Worm (Caenorhabditis elegans) whole organism, late embryonic: ENCODE measurements around the gene alh-5.

ENCODE experiments used
- C08G9.2 ChIP-seq: sonication (generic microtip); optimal IDR thresholded peaks from 2 replicates; lab custom pipeline; 2016; ENCODE audit warnings: mild to moderate bottlenecking, missing genetic modification characterization, moderate library complexity, missing compliant biosample characterization
- C38D4.7 ChIP-seq: fragments of 200-800 bp; sonication (Bioruptor generic); optimal IDR thresholded peaks from 2 replicates; lab custom pipeline; 2018; ENCODE audit warnings: mild to moderate bottlenecking, missing genetic modification characterization, moderate library complexity, missing compliant biosample characterization
- K09A11.1 ChIP-seq: sonication (generic microtip); optimal IDR thresholded peaks from 2 replicates; lab custom pipeline; 2017; ENCODE audit warnings: antibody characterized with exemption, mild to moderate bottlenecking, missing genetic modification characterization, missing compliant biosample characterization; ENCODE audit not compliant: insufficient read depth
- Y22D7AL.16 ChIP-seq: sonication (generic microtip); optimal IDR thresholded peaks from 2 replicates; lab custom pipeline; 2016; ENCODE audit warnings: missing genetic modification characterization, missing compliant biosample characterization
- ama-1 ChIP-seq: fragments of 150-350 bp; optimal IDR thresholded peaks from 2 replicates; lab custom pipeline; 2014
- ceh-18 ChIP-seq: sonication (generic microtip); optimal IDR thresholded peaks from 2 replicates; lab custom pipeline; 2016; ENCODE audit warnings: missing genetic modification characterization, missing compliant biosample characterization
- ceh-19 ChIP-seq: fragments of 200-800 bp; sonication (Bioruptor generic); optimal IDR thresholded peaks from 2 replicates; lab custom pipeline; 2018; ENCODE audit warnings: mild to moderate bottlenecking, missing genetic modification characterization, missing compliant biosample characterization
- ceh-2 ChIP-seq: sonication (generic microtip); optimal IDR thresholded peaks from 2 replicates; lab custom pipeline; 2016; ENCODE audit warnings: missing genotype, missing genetic modification characterization, missing compliant biosample characterization
- ceh-24 ChIP-seq: sonication (generic microtip); optimal IDR thresholded peaks from 2 replicates; lab custom pipeline; 2016; ENCODE audit warnings: mild to moderate bottlenecking, missing genetic modification characterization, missing compliant biosample characterization
- ceh-30 ChIP-seq: fragments of 150-350 bp; optimal IDR thresholded peaks from 2 replicates; lab custom pipeline; 2014; ENCODE audit warnings: missing biosample characterization, missing genetic modification characterization
- ceh-31 ChIP-seq: sonication (generic microtip); optimal IDR thresholded peaks from 2 replicates; lab custom pipeline; 2016; ENCODE audit warnings: missing genetic modification characterization, missing compliant biosample characterization
- ceh-45 ChIP-seq: fragments of 200-800 bp; sonication (Bioruptor generic); IDR thresholded peaks from 2 replicates; pipeline ENCODE4 v1.3.6; 2022; ENCODE audit warnings: missing genetic modification reagents, missing genetic modification characterization, missing compliant biosample characterization
- che-1 ChIP-seq: sonication (generic microtip); optimal IDR thresholded peaks from 2 replicates; lab custom pipeline; 2016; ENCODE audit warnings: mild to moderate bottlenecking, missing genetic modification characterization, missing compliant biosample characterization
- elt-2 ChIP-seq: sonication (generic microtip); optimal IDR thresholded peaks from 2 replicates; lab custom pipeline; 2016; ENCODE audit warnings: missing genetic modification reagents, missing genetic modification characterization, missing compliant biosample characterization
- ets-4 ChIP-seq: sonication (generic microtip); optimal IDR thresholded peaks from 2 replicates; lab custom pipeline; 2016; ENCODE audit warnings: missing genetic modification characterization, missing compliant biosample characterization
- eyg-1 ChIP-seq: sonication (generic microtip); optimal IDR thresholded peaks from 2 replicates; lab custom pipeline; 2016; ENCODE audit warnings: missing genotype, missing genetic modification characterization, missing compliant biosample characterization
- fax-1 ChIP-seq: sonication (generic microtip); optimal IDR thresholded peaks from 2 replicates; lab custom pipeline; 2016; ENCODE audit warnings: missing genotype, missing genetic modification characterization, missing compliant biosample characterization
- fkh-6 ChIP-seq: sonication (generic microtip); optimal IDR thresholded peaks from 2 replicates; lab custom pipeline; 2016; ENCODE audit warnings: missing genetic modification characterization, missing compliant biosample characterization
- gmeb-2 ChIP-seq: sonication (generic microtip); optimal IDR thresholded peaks from 2 replicates; lab custom pipeline; 2016; ENCODE audit warnings: missing genetic modification characterization, inconsistent platforms, missing compliant biosample characterization
- hlh-13 ChIP-seq: fragments of 200-800 bp; sonication (Bioruptor generic); optimal IDR thresholded peaks from 2 replicates; lab custom pipeline; 2018; ENCODE audit warnings: mild to moderate bottlenecking, missing genetic modification characterization, missing compliant biosample characterization
- hlh-15 ChIP-seq: sonication (generic microtip); optimal IDR thresholded peaks from 2 replicates; lab custom pipeline; 2016; ENCODE audit warnings: missing genetic modification characterization, missing compliant biosample characterization
- hlh-30 ChIP-seq: sonication (generic microtip); optimal IDR thresholded peaks from 2 replicates; lab custom pipeline; 2017; ENCODE audit warnings: antibody characterized with exemption, missing genetic modification characterization, missing compliant biosample characterization; ENCODE audit not compliant: insufficient read depth
- hlh-6 ChIP-seq: sonication (generic microtip); optimal IDR thresholded peaks from 2 replicates; lab custom pipeline; 2016; ENCODE audit warnings: missing genotype, missing genetic modification characterization, missing compliant biosample characterization
- lim-6 ChIP-seq: sonication (generic microtip); optimal IDR thresholded peaks from 2 replicates; lab custom pipeline; 2016; ENCODE audit warnings: missing genetic modification characterization, missing compliant biosample characterization
- madf-2 ChIP-seq: sonication (generic microtip); optimal IDR thresholded peaks from 2 replicates; lab custom pipeline; 2017; ENCODE audit warnings: missing genetic modification characterization, missing compliant biosample characterization
- npax-4 ChIP-seq: sonication (generic microtip); optimal IDR thresholded peaks from 2 replicates; lab custom pipeline; 2016; ENCODE audit warnings: missing genetic modification characterization, missing compliant biosample characterization
- odd-2 ChIP-seq: sonication (generic microtip); optimal IDR thresholded peaks from 2 replicates; lab custom pipeline; 2017; ENCODE audit warnings: antibody characterized with exemption, mild to moderate bottlenecking, missing genetic modification characterization, missing compliant biosample characterization
- pat-9 ChIP-seq: fragments of 200-800 bp; sonication (Bioruptor generic); optimal IDR thresholded peaks from 2 replicates; lab custom pipeline; 2018; ENCODE audit warnings: mild to moderate bottlenecking, missing genetic modification characterization, moderate library complexity, missing compliant biosample characterization
- pax-1 ChIP-seq: fragments of 150-350 bp; optimal IDR thresholded peaks from 2 replicates; lab custom pipeline; 2014; ENCODE audit warnings: missing biosample characterization, missing genetic modification characterization
- pqm-1 ChIP-seq: sonication (generic microtip); optimal IDR thresholded peaks from 2 replicates; lab custom pipeline; 2016; ENCODE audit warnings: missing genetic modification characterization, missing compliant biosample characterization
- pros-1 ChIP-seq: fragments of 150-350 bp; optimal IDR thresholded peaks from 2 replicates; lab custom pipeline; 2014; ENCODE audit warnings: missing biosample characterization, missing genetic modification reagents, missing genetic modification characterization
- ref-2 ChIP-seq: sonication (generic microtip); optimal IDR thresholded peaks from 2 replicates; lab custom pipeline; 2016; ENCODE audit warnings: missing genetic modification characterization, missing compliant biosample characterization
- rnt-1 ChIP-seq: sonication (generic microtip); optimal IDR thresholded peaks from 2 replicates; lab custom pipeline; 2016; ENCODE audit warnings: missing genetic modification characterization, missing compliant biosample characterization
- sox-2 ChIP-seq: fragments of 200-800 bp; sonication (Bioruptor generic); IDR thresholded peaks from 2 replicates; pipeline ENCODE4 v1.3.6; 2022; ENCODE audit warnings: missing genetic modification reagents, missing genetic modification characterization, missing compliant biosample characterization
- tbx-2 ChIP-seq: sonication (generic microtip); optimal IDR thresholded peaks from 2 replicates; lab custom pipeline; 2016; ENCODE audit warnings: missing genetic modification characterization, missing compliant biosample characterization
- tbx-7 ChIP-seq: sonication (generic microtip); optimal IDR thresholded peaks from 2 replicates; lab custom pipeline; 2016; ENCODE audit warnings: missing genotype, missing genetic modification characterization, missing compliant biosample characterization
- ttx-3 ChIP-seq: sonication (generic microtip); optimal IDR thresholded peaks from 2 replicates; lab custom pipeline; 2016; ENCODE audit warnings: missing genetic modification reagents, missing genetic modification characterization, missing compliant biosample characterization
- unc-42 ChIP-seq: sonication (generic microtip); optimal IDR thresholded peaks from 2 replicates; lab custom pipeline; 2016; ENCODE audit warnings: missing genotype, missing genetic modification characterization, missing compliant biosample characterization
- unc-86 ChIP-seq: sonication (generic microtip); optimal IDR thresholded peaks from 2 replicates; lab custom pipeline; 2016; ENCODE audit warnings: missing genetic modification characterization, missing compliant biosample characterization
- ztf-16 ChIP-seq: sonication (generic microtip); optimal IDR thresholded peaks from 2 replicates; lab custom pipeline; 2017; ENCODE audit warnings: missing genetic modification characterization, missing compliant biosample characterization

Gene alh-5

ce11 chrV:1978968-1979367, 20.4 kb downstream of the alh-5 start, which contains the start of gene T08B1.4:
T08B1.4 (plus strand) TSS chrV:1979268.
- TF ChIP-seq pat-9 (tag; lab: Kevin White, UChicago) (no peak), hlh-6 (tag; lab: Kevin White, UChicago) (no peak), ceh-2 (no peak), pax-1 (tag; lab: Kevin White, UChicago) (no peak), elt-2 (tag; lab: Kevin White, UChicago) (no peak), unc-42 (tag; lab: Kevin White, UChicago) (no peak), pros-1 (no peak), eyg-1 (no peak), ztf-16 (tag; lab: Kevin White, UChicago) (no peak), Y22D7AL.16 (tag; lab: Kevin White, UChicago) (no peak), ceh-30 (no peak), ama-1 (lab: Kevin White, UChicago) (no peak), hlh-13 (GFP tag; lab: Kevin White, UChicago) (no peak), tbx-2 (tag; lab: Kevin White, UChicago) (no peak), sox-2 (GFP tag; lab: Robert Waterston, UW) (no peak), che-1 (no peak)

ce11 chrV:1975049-1975448, 24.3 kb downstream of the alh-5 start, which contains the start of gene fbxa-201:
fbxa-201 (plus strand) TSS chrV:1975349.
- TF ChIP-seq C38D4.7 (GFP tag; lab: Kevin White, UChicago) (no peak), ref-2 (tag; lab: Kevin White, UChicago) (no peak), unc-86 (tag; lab: Kevin White, UChicago) (no peak), madf-2 (tag; lab: Kevin White, UChicago) (no peak), ceh-31 (tag; lab: Kevin White, UChicago) (no peak), tbx-7 (tag; lab: Kevin White, UChicago) (no peak), ceh-19 (GFP tag; lab: Kevin White, UChicago) (no peak), hlh-15 (tag; lab: Kevin White, UChicago) (no peak)

- TF ChIP-seq C38D4.7 (GFP tag; lab: Kevin White, UChicago) (no peak), hlh-30 (tag; lab: Kevin White, UChicago) (no peak), fkh-6 (tag; lab: Kevin White, UChicago) (no peak), pqm-1 (tag; lab: Kevin White, UChicago) (no peak), ceh-18 (no peak), ama-1 (lab: Kevin White, UChicago) (no peak), C08G9.2 (tag; lab: Kevin White, UChicago) (no peak), ref-2 (tag; lab: Kevin White, UChicago) (no peak), eyg-1 (no peak), K09A11.1 (tag; lab: Kevin White, UChicago) (no peak), odd-2 (no peak), ceh-24 (no peak), ets-4 (no peak), tbx-2 (tag; lab: Kevin White, UChicago) (no peak), npax-4 (tag; lab: Kevin White, UChicago) (no peak), fax-1 (no peak), pat-9 (tag; lab: Kevin White, UChicago) (no peak), gmeb-2 (no peak), rnt-1 (tag; lab: Kevin White, UChicago) (no peak)
These were observed 29.7 kb downstream of the alh-5 start for ce11 chrV:1969690-1970089.

- no peak for TF ChIP-seq hlh-6 (tag; lab: Kevin White, UChicago)
- no peak for TF ChIP-seq lim-6
- TF ChIP-seq Y22D7AL.16 (tag; lab: Kevin White, UChicago), result no peak
- TF ChIP-seq ceh-45, result no peak
- TF ChIP-seq fax-1, result no peak
- TF ChIP-seq ttx-3, result no peak
These were observed 30.2 kb downstream of the alh-5 start, which contains the start of gene acs-3 for ce11 chrV:1969228-1969627. acs-3 (plus strand) TSS chrV:1969528.
